Worm (Caenorhabditis elegans) whole organism, L3 larva: Measurements from ENCODE around the gene Y44F5A.1.

Experiments used
- R02D3.7 ChIP-seq: fragments of 150-350 bp; optimal IDR thresholded peaks from 2 replicates; lab custom pipeline; 2014; ENCODE audit warnings: missing biosample characterization, missing genetic modification characterization
- ZK546.5 ChIP-seq: sonication (generic microtip); optimal IDR thresholded peaks from 2 replicates; lab custom pipeline; 2017; ENCODE audit warnings: missing biosample characterization, missing genetic modification characterization
- aly-2 ChIP-seq: fragments of 150-350 bp; optimal IDR thresholded peaks from 2 replicates; lab custom pipeline; 2014; ENCODE audit warnings: missing biosample characterization, missing genetic modification characterization
- ama-1 ChIP-seq: fragments of 150-350 bp; optimal IDR thresholded peaks from 2 replicates; lab custom pipeline; 2018
- ceh-16 ChIP-seq: sonication (generic microtip); optimal IDR thresholded peaks from 2 replicates; lab custom pipeline; 2017; ENCODE audit warnings: missing biosample characterization, missing genetic modification characterization
- ceh-28 ChIP-seq: fragments of 150-350 bp; optimal IDR thresholded peaks from 2 replicates; lab custom pipeline; 2014; ENCODE audit warnings: missing biosample characterization, missing genetic modification reagents, missing genetic modification characterization
- ceh-82 ChIP-seq: fragments of 150-350 bp; optimal IDR thresholded peaks from 2 replicates; lab custom pipeline; 2014; ENCODE audit warnings: missing biosample characterization, missing genetic modification characterization
- ceh-9 ChIP-seq: sonication (generic microtip); optimal IDR thresholded peaks from 2 replicates; lab custom pipeline; 2018; ENCODE audit warnings: missing biosample characterization, missing genetic modification characterization
- daf-12 ChIP-seq: fragments of 150-350 bp; optimal IDR thresholded peaks from 2 replicates; lab custom pipeline; 2014; ENCODE audit warnings: missing biosample characterization, missing genetic modification reagents, missing genetic modification characterization
- egl-27 ChIP-seq: sonication (generic microtip); optimal IDR thresholded peaks from 4 replicates; lab custom pipeline; 2017; ENCODE audit warnings: missing biosample characterization, missing genetic modification reagents, missing genetic modification characterization
- egl-5 ChIP-seq: fragments of 150-350 bp; optimal IDR thresholded peaks from 2 replicates; lab custom pipeline; 2017; ENCODE audit warnings: missing biosample characterization, missing genetic modification reagents, missing genetic modification characterization, inconsistent platforms
- elt-1 ChIP-seq: fragments of 150-350 bp; optimal IDR thresholded peaks from 2 replicates; lab custom pipeline; 2014; ENCODE audit warnings: missing biosample characterization, missing genetic modification characterization
- elt-2 ChIP-seq: sonication (generic microtip); optimal IDR thresholded peaks from 2 replicates; lab custom pipeline; 2016; ENCODE audit warnings: missing genetic modification reagents, mild to moderate bottlenecking, missing genetic modification characterization, missing compliant biosample characterization
- elt-3 ChIP-seq, 3 experiments: fragments of 150-350 bp in 1 of 3; sonication (generic microtip) in 2 of 3; optimal IDR thresholded peaks; 2 replicates in 2 of 3; 4 replicates in 1 of 3; lab custom pipeline; 2014 to 2017; ENCODE audit warnings: missing biosample characterization in 3 of 3, missing genetic modification characterization in 3 of 3
- eor-1 ChIP-seq, 2 experiments: fragments of 150-350 bp; optimal IDR thresholded peaks; 2 replicates each; lab custom pipeline; 2014 to 2018; ENCODE audit warnings: missing biosample characterization in 2 of 2, missing genetic modification characterization in 2 of 2
- fkh-10 ChIP-seq: sonication (generic microtip); optimal IDR thresholded peaks from 2 replicates; lab custom pipeline; 2017; ENCODE audit warnings: missing biosample characterization, missing genetic modification reagents, missing genetic modification characterization
- fkh-2 ChIP-seq: fragments of 150-350 bp; optimal IDR thresholded peaks from 2 replicates; lab custom pipeline; 2014; ENCODE audit warnings: missing biosample characterization, missing genetic modification reagents, missing genetic modification characterization
- fos-1 ChIP-seq: fragments of 150-350 bp; optimal IDR thresholded peaks from 2 replicates; lab custom pipeline; 2014; ENCODE audit warnings: missing biosample characterization, missing genetic modification characterization
- hmg-11 ChIP-seq: sonication (generic microtip); optimal IDR thresholded peaks from 2 replicates; lab custom pipeline; 2016; ENCODE audit warnings: missing genetic modification characterization, missing compliant biosample characterization
- jun-1 ChIP-seq: fragments of 150-350 bp; optimal IDR thresholded peaks from 2 replicates; lab custom pipeline; 2014; ENCODE audit warnings: missing biosample characterization, missing genetic modification reagents, missing genetic modification characterization
- lin-15B ChIP-seq: fragments of 150-350 bp; optimal IDR thresholded peaks from 2 replicates; lab custom pipeline; 2014; ENCODE audit warnings: missing biosample characterization, missing genetic modification characterization
- lin-39 ChIP-seq: fragments of 150-350 bp; optimal IDR thresholded peaks from 2 replicates; lab custom pipeline; 2018; ENCODE audit warnings: missing biosample characterization, missing genetic modification reagents, missing genetic modification characterization
- lsy-12 ChIP-seq: sonication (generic microtip); optimal IDR thresholded peaks from 2 replicates; lab custom pipeline; 2016; ENCODE audit warnings: mild to moderate bottlenecking, missing genetic modification characterization, missing compliant biosample characterization
- mdl-1 ChIP-seq: fragments of 150-350 bp; optimal IDR thresholded peaks from 2 replicates; lab custom pipeline; 2014; ENCODE audit warnings: missing biosample characterization, missing genetic modification characterization
- mml-1 ChIP-seq: fragments of 150-350 bp; sonication (generic microtip); optimal IDR thresholded peaks from 3 replicates; lab custom pipeline; 2014; ENCODE audit warnings: missing biosample characterization, missing genetic modification characterization
- nfya-1 ChIP-seq: sonication (generic microtip); optimal IDR thresholded peaks from 2 replicates; lab custom pipeline; 2017; ENCODE audit warnings: missing genetic modification characterization, mild to moderate bottlenecking, missing compliant biosample characterization, antibody characterized with exemption, moderate library complexity; ENCODE audit not compliant: insufficient read depth
- nhr-11 ChIP-seq: fragments of 150-350 bp; optimal IDR thresholded peaks from 2 replicates; lab custom pipeline; 2014; ENCODE audit warnings: missing biosample characterization, missing genetic modification characterization
- nhr-12 ChIP-seq: fragments of 150-350 bp; optimal IDR thresholded peaks from 2 replicates; lab custom pipeline; 2014; ENCODE audit warnings: missing biosample characterization, missing genetic modification characterization
- nhr-23 ChIP-seq: fragments of 150-350 bp; optimal IDR thresholded peaks from 2 replicates; lab custom pipeline; 2014; ENCODE audit warnings: missing biosample characterization, missing genetic modification reagents, missing genetic modification characterization
- nhr-237 ChIP-seq: fragments of 150-350 bp; optimal IDR thresholded peaks from 2 replicates; lab custom pipeline; 2014; ENCODE audit warnings: missing biosample characterization, missing genetic modification characterization
- nhr-25 ChIP-seq: sonication (generic microtip); optimal IDR thresholded peaks from 2 replicates; lab custom pipeline; 2017; ENCODE audit warnings: missing biosample characterization, missing genetic modification characterization
- nhr-28 ChIP-seq: fragments of 150-350 bp; optimal IDR thresholded peaks from 2 replicates; lab custom pipeline; 2014; ENCODE audit warnings: missing biosample characterization, missing genetic modification characterization
- nhr-43 ChIP-seq: sonication (generic microtip); optimal IDR thresholded peaks from 2 replicates; lab custom pipeline; 2016; ENCODE audit warnings: mild to moderate bottlenecking, missing genetic modification characterization, missing compliant biosample characterization; ENCODE audit not compliant: poor library complexity, severe bottlenecking
- nhr-67 ChIP-seq: fragments of 150-350 bp; optimal IDR thresholded peaks from 2 replicates; lab custom pipeline; 2014; ENCODE audit warnings: missing biosample characterization, missing genetic modification characterization
- nhr-76 ChIP-seq: fragments of 150-350 bp; sonication (generic microtip); optimal IDR thresholded peaks from 5 replicates; lab custom pipeline; 2014; ENCODE audit warnings: missing biosample characterization, missing genetic modification characterization
- nhr-77 ChIP-seq: fragments of 150-350 bp; optimal IDR thresholded peaks from 2 replicates; lab custom pipeline; 2014; ENCODE audit warnings: missing biosample characterization, missing genetic modification characterization
- pha-4 ChIP-seq: fragments of 150-350 bp; optimal IDR thresholded peaks from 2 replicates; lab custom pipeline; 2014; ENCODE audit warnings: missing biosample characterization, missing genetic modification reagents, missing genetic modification characterization
- pqm-1 ChIP-seq: fragments of 150-350 bp; optimal IDR thresholded peaks from 2 replicates; lab custom pipeline; 2017; ENCODE audit warnings: missing biosample characterization, missing genetic modification characterization, inconsistent platforms
- sea-2 ChIP-seq: fragments of 150-350 bp; sonication (generic microtip); optimal IDR thresholded peaks from 4 replicates; lab custom pipeline; 2014; ENCODE audit warnings: missing biosample characterization, missing genetic modification reagents, missing genetic modification characterization
- skn-1 ChIP-seq: fragments of 150-350 bp; optimal IDR thresholded peaks from 2 replicates; lab custom pipeline; 2014; ENCODE audit warnings: missing biosample characterization, missing genetic modification characterization
- snpc-4 ChIP-seq: fragments of 150-350 bp; optimal IDR thresholded peaks from 2 replicates; lab custom pipeline; 2014; ENCODE audit warnings: missing biosample characterization, missing genetic modification characterization
- tbx-2 ChIP-seq: sonication (generic microtip); optimal IDR thresholded peaks from 2 replicates; lab custom pipeline; 2016; ENCODE audit warnings: mild to moderate bottlenecking, missing genetic modification characterization, missing compliant biosample characterization
- unc-39 ChIP-seq: sonication (generic microtip); optimal IDR thresholded peaks from 4 replicates; lab custom pipeline; 2017; ENCODE audit warnings: missing biosample characterization, missing genetic modification characterization
- unc-62 ChIP-seq: fragments of 150-350 bp; sonication (generic microtip); optimal IDR thresholded peaks from 4 replicates; lab custom pipeline; 2014; ENCODE audit warnings: missing biosample characterization, missing genetic modification reagents, missing genetic modification characterization
- zag-1 ChIP-seq: fragments of 150-350 bp; optimal IDR thresholded peaks from 2 replicates; lab custom pipeline; 2014; ENCODE audit warnings: missing biosample characterization, missing genetic modification characterization
- ztf-11 ChIP-seq: fragments of 150-350 bp; optimal IDR thresholded peaks from 2 replicates; lab custom pipeline; 2014; ENCODE audit warnings: missing biosample characterization, missing genetic modification characterization
- ztf-4 ChIP-seq: fragments of 150-350 bp; optimal IDR thresholded peaks from 2 replicates; lab custom pipeline; 2014; ENCODE audit warnings: missing biosample characterization, missing genetic modification characterization

Gene Y44F5A.1

DNA sequence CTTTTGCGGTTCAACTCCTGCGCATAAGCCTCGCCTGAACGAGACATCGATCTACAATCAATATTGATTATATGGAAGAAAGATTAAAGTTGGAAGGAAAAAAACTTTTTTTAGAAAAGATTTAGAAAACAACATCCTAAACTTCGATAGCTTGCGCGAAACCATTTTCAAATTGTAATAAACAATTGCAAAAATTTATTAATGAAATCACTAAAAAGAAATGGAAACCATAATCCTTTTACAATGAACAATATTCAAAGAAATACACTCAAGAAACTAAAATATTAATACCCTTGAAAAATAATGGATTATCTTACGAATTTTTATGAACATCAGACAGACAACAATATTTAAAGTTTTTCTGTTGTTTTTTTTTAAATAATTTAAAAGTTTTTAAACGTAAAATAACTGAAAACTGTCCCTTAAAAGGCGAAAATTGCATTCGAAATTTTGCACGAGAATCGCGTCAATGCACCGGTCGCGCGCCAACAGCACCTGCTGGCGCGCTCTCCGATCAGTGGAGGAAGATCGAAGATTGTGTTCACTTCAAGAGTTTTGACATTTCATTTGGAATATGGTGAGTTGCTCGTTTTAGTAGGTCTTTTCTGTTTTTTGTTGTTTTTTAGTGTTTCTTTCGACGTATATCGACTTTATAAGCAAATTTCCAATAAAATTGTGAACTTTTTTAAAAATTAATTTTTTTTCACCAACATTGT is 21.9 kb upstream of the Y44F5A.1 start, which contains the start of the genes sftb-1 and R10E4.1:
Gene sftb-1, minus strand, starts transcription at position 51 of the 716 bp plus-strand sequence.
Gene R10E4.1, plus strand, starts transcription at position 524 of the 716 bp plus-strand sequence.
- TF ChIP-seq fkh-2 (tag; lab: Kevin White, UChicago): no peak
- TF ChIP-seq snpc-4: peak; percentile 81
- peak; percentile 71 for TF ChIP-seq nhr-23
- peak; percentile 37 for TF ChIP-seq jun-1 (tag; lab: Kevin White, UChicago)
- TF ChIP-seq fkh-10 (GFP tag; lab: Kevin White, UChicago): no peak
- no peak for TF ChIP-seq ama-1 (lab: Kevin White, UChicago)
- TF ChIP-seq hmg-11 (tag; lab: Kevin White, UChicago): peak; percentile 41
- no peak for TF ChIP-seq nhr-77
- no peak for TF ChIP-seq eor-1 (tag; optimal IDR thresholded peaks at IDR 0.05; lab: Kevin White, UChicago)
- peak; percentile 3 for TF ChIP-seq pqm-1 (tag; lab: Kevin White, UChicago)
- peak; percentile 82 for TF ChIP-seq nfya-1
- peak; percentile 23 for TF ChIP-seq tbx-2 (tag; lab: Kevin White, UChicago)
- TF ChIP-seq mdl-1: no peak
- TF ChIP-seq elt-2 (tag; lab: Kevin White, UChicago): peak; percentile 30
- TF ChIP-seq ztf-11 (tag; lab: Kevin White, UChicago): no peak
- TF ChIP-seq sea-2 (GFP tag; lab: Kevin White, UChicago): no peak
- TF ChIP-seq ztf-4 (tag; lab: Kevin White, UChicago): no peak
- peak; percentile 22 for TF ChIP-seq ceh-28 (tag; lab: Kevin White, UChicago)
- no peak for TF ChIP-seq ZK546.5 (tag; lab: Kevin White, UChicago)
- TF ChIP-seq nhr-43 (tag; lab: Kevin White, UChicago): peak; percentile 30
- no peak for TF ChIP-seq aly-2 (tag; lab: Kevin White, UChicago)
- TF ChIP-seq R02D3.7 (tag; lab: Kevin White, UChicago): peak; percentile 58
- no peak for TF ChIP-seq nhr-67 (tag; lab: Kevin White, UChicago)
- TF ChIP-seq egl-27 (tag; lab: Kevin White, UChicago): no peak
- TF ChIP-seq elt-1 (tag; lab: Kevin White, UChicago): no peak
- no peak for TF ChIP-seq ceh-82 (tag; lab: Kevin White, UChicago)
- no peak for TF ChIP-seq ceh-9 (tag; lab: Kevin White, UChicago)
- TF ChIP-seq nhr-11: no peak
- no peak for TF ChIP-seq nhr-12 (tag; lab: Kevin White, UChicago)
- TF ChIP-seq pha-4 (tag; lab: Kevin White, UChicago): peak; percentile 69
- no peak for TF ChIP-seq unc-62 (GFP tag; lab: Kevin White, UChicago)
- no peak for TF ChIP-seq elt-3 (tag; optimal IDR thresholded peaks at IDR 0.05; lab: Kevin White, UChicago)
- TF ChIP-seq nhr-25 (tag; lab: Kevin White, UChicago): peak; percentile 68
- TF ChIP-seq lsy-12 (tag; lab: Kevin White, UChicago): no peak
- no peak for TF ChIP-seq nhr-237 (tag; lab: Kevin White, UChicago)
- no peak for TF ChIP-seq nhr-28 (tag; lab: Kevin White, UChicago)
- TF ChIP-seq ceh-16 (tag; lab: Kevin White, UChicago): no peak
- TF ChIP-seq unc-39 (tag; lab: Kevin White, UChicago): no peak
- peak; percentile 75 for TF ChIP-seq lin-15B (tag; lab: Kevin White, UChicago)
- TF ChIP-seq lin-39 (tag; lab: Kevin White, UChicago): peak; percentile 77
- no peak for TF ChIP-seq egl-5 (tag; lab: Kevin White, UChicago)
- no peak for TF ChIP-seq nhr-76 (tag; lab: Kevin White, UChicago)
- no peak for TF ChIP-seq fos-1 (tag; lab: Kevin White, UChicago)
- no peak for TF ChIP-seq zag-1 (tag; lab: Kevin White, UChicago)
- TF ChIP-seq skn-1: no peak
- no peak for TF ChIP-seq mml-1 (tag; lab: Kevin White, UChicago)
- no peak for TF ChIP-seq daf-12 (tag; lab: Kevin White, UChicago)
